Fruit fly (Drosophila melanogaster): Measurements from ENCODE around the gene IFT46.

The IFT46 gene

DNA sequence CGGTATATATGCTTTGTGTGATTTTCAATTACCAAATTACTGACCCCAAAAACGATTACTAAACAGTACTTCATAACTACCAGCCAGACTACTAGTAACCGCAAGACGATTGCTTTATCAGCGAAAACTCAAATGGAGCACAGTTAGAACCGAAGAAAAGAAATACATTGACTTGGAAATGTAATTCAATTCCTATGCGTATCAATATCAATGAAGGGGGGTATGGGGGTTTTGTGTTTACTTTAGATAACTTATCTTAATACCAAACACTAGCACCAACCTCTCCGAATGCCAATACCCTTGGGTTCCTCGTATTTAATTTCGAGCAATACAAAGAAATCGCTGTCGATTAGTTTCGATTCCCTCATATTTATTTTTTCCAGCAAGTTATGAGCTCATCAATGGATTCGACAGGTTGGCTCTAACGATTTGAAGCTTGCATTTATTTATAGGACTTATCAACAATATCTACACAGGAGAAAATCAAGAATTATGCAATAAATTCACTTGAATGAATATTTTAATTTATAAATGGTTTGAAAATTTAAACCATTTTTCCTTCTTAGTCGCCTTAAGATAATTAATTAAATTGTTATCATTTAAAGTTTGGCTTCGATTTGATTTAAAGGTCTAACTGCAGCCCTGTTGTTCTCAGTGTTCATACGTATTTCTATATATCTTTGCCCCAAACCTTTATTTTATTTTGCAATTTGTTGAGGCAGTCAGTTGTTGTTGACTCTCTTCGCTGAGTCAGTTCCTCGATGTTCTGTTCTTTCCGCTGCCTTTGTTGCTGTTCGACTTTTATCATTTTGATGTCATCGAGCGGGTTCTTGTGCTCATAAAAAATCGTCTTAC is 5.7 kb upstream of the IFT46 start:
- peak; percentile 59 for TF ChIP-seq Max (GFP tag; optimal IDR thresholded peaks at IDR 0.05)
- TF ChIP-seq da (GFP tag; optimal IDR thresholded peaks at IDR 0.05) = no peak
- no peak for TF ChIP-seq CG16779 (GFP tag; IDR thresholded peaks at IDR 0.05)
- TF ChIP-seq run (tag; optimal IDR thresholded peaks at IDR 0.05) = peak; percentile 85
- TF ChIP-seq dpn (GFP tag; optimal IDR thresholded peaks at IDR 0.05) = peak; percentile 63 to 67
- TF ChIP-seq ase (GFP tag; IDR thresholded peaks at IDR 0.05) = peak; percentile 55; the same call in 2 of the 3 replicates
- peak; percentile 27 for TF ChIP-seq nom (GFP tag; optimal IDR thresholded peaks at IDR 0.05)
- peak; percentile 44; the same call in 1 of the 2 replicates for TF ChIP-seq CG6272 (GFP tag; IDR thresholded peaks at IDR 0.05)
- no peak for TF ChIP-seq Doc3 (GFP tag; IDR thresholded peaks at IDR 0.05; ENCODE audit: partially characterized antibody)
- TF ChIP-seq CG6854 (GFP tag; optimal IDR thresholded peaks at IDR 0.05) = peak; percentile 48
- TF ChIP-seq CG30020 (tag; optimal IDR thresholded peaks at IDR 0.05) = peak; percentile 30
- peak; percentile 45 for TF ChIP-seq ewg (GFP tag; optimal IDR thresholded peaks at IDR 0.05)
- TF ChIP-seq Atf-2 (GFP tag; optimal IDR thresholded peaks at IDR 0.05) = peak; percentile 35
- TF ChIP-seq CG12299 (tag; optimal IDR thresholded peaks at IDR 0.05) = peak; percentile 63
- no peak for TF ChIP-seq Sin3A (optimal IDR thresholded peaks at IDR 0.05)
- TF ChIP-seq CG13775 (GFP tag; optimal IDR thresholded peaks at IDR 0.05) = peak; percentile 72
- TF ChIP-seq CG11247 (GFP tag; IDR thresholded peaks at IDR 0.05) = peak; percentile 79
- peak; percentile 89 for TF ChIP-seq CG17361 (GFP tag; IDR thresholded peaks at IDR 0.05)
- TF ChIP-seq psq (GFP tag; optimal IDR thresholded peaks at IDR 0.05) = peak; percentile 21
- peak; percentile 86 for TF ChIP-seq CG18262 (tag; optimal IDR thresholded peaks at IDR 0.05)
- TF ChIP-seq CG12104 (GFP tag; optimal IDR thresholded peaks at IDR 0.05) = peak; percentile 67
- TF ChIP-seq Bgb (GFP tag; IDR thresholded peaks at IDR 0.05; ENCODE audit: partially characterized antibody) = no peak
- TF ChIP-seq CG2120 (GFP tag; optimal IDR thresholded peaks at IDR 0.05) = peak; percentile 89
- 0 out of 2 replicates have a peak, but pooled peaks have one; percentile 67 for TF ChIP-seq CG11085 (GFP tag; IDR thresholded peaks at IDR 0.05)
- TF ChIP-seq CG11695 (GFP tag; IDR thresholded peaks at IDR 0.05) = peak; percentile 77
- no peak for TF ChIP-seq dan (GFP tag; IDR thresholded peaks at IDR 0.05)
- peak; percentile 67 for TF ChIP-seq CG15601 (tag; optimal IDR thresholded peaks at IDR 0.05)
- peak; percentile 60 for TF ChIP-seq CG14050 (GFP tag; IDR thresholded peaks at IDR 0.05)
- peak; percentile 80 for TF ChIP-seq CG17829 (tag; optimal IDR thresholded peaks at IDR 0.05)
- no peak for TF ChIP-seq CG2129 (GFP tag; IDR thresholded peaks at IDR 0.05; ENCODE audit: partially characterized antibody)
- peak; percentile 84 for TF ChIP-seq dysf (GFP tag; IDR thresholded peaks at IDR 0.05)
- peak; percentile 84 for TF ChIP-seq CG9932 (GFP tag; IDR thresholded peaks at IDR 0.05)
- TF ChIP-seq danr (GFP tag; IDR thresholded peaks at IDR 0.05) = no peak
- TF ChIP-seq Jarid2 (GFP tag; optimal IDR thresholded peaks at IDR 0.05) = peak; percentile 41
- peak; percentile 64; the same call in 2 of the 3 replicates for TF ChIP-seq CG34422 (GFP tag; IDR thresholded peaks at IDR 0.05)
- TF ChIP-seq CG14710 (tag; optimal IDR thresholded peaks at IDR 0.05) = peak; percentile 79
- TF ChIP-seq Opbp (GFP tag; IDR thresholded peaks at IDR 0.05; ENCODE audit: partially characterized antibody) = no peak
- peak; percentile 65 for TF ChIP-seq CG10209 (GFP tag; optimal IDR thresholded peaks at IDR 0.05)
- TF ChIP-seq ssp (GFP tag; IDR thresholded peaks at IDR 0.05) = peak; percentile 42
- peak; percentile 18 for TF ChIP-seq Myb (GFP tag; optimal IDR thresholded peaks at IDR 0.05)
- no peak for TF ChIP-seq knrl (GFP tag; IDR thresholded peaks at IDR 0.05; ENCODE audit: partially characterized antibody)
- peak; percentile 58 for TF ChIP-seq nau (GFP tag; optimal IDR thresholded peaks at IDR 0.05)
- peak; percentile 19 for TF ChIP-seq CG17912 (GFP tag; optimal IDR thresholded peaks at IDR 0.05)
- TF ChIP-seq D19A (tag; optimal IDR thresholded peaks at IDR 0.05) = peak; percentile 76
- peak; percentile 66 for TF ChIP-seq CG1602 (GFP tag; optimal IDR thresholded peaks at IDR 0.05)
- TF ChIP-seq nmo (GFP tag; optimal IDR thresholded peaks at IDR 0.05) = peak; percentile 85
- TF ChIP-seq CG16815 (GFP tag; optimal IDR thresholded peaks at IDR 0.05) = peak; percentile 28
- TF ChIP-seq h (optimal IDR thresholded peaks at IDR 0.05) = no peak
- peak; percentile 75 for TF ChIP-seq CG31224 (GFP tag; IDR thresholded peaks at IDR 0.05)
